Worm (Caenorhabditis elegans): ENCODE data around the gene H01G02.1.

- TF ChIP-seq ztf-16 (tag; optimal IDR thresholded peaks at IDR 0.05): no peak
- no peak for TF ChIP-seq K09A11.1 (tag; optimal IDR thresholded peaks at IDR 0.05; ENCODE audit: insufficient read depth)
- no peak for TF ChIP-seq dmd-4 (tag; optimal IDR thresholded peaks at IDR 0.05; ENCODE audit: borderline replicate concordance)
- TF ChIP-seq ceh-48 (tag; optimal IDR thresholded peaks at IDR 0.05): no peak
- TF ChIP-seq madf-2 (tag; optimal IDR thresholded peaks at IDR 0.05): no peak
- no peak for TF ChIP-seq elt-2 (tag; optimal IDR thresholded peaks at IDR 0.05)
- no peak for TF ChIP-seq fkh-10 (GFP tag; optimal IDR thresholded peaks at IDR 0.05)
Observed at ce11 chrIV:11812017-11812416, 8.1 kb upstream of the H01G02.1 start.

All from whole organism, late embryonic.